Worm (Caenorhabditis elegans): ENCODE data around the gene elb-1.

Gene elb-1

DNA sequence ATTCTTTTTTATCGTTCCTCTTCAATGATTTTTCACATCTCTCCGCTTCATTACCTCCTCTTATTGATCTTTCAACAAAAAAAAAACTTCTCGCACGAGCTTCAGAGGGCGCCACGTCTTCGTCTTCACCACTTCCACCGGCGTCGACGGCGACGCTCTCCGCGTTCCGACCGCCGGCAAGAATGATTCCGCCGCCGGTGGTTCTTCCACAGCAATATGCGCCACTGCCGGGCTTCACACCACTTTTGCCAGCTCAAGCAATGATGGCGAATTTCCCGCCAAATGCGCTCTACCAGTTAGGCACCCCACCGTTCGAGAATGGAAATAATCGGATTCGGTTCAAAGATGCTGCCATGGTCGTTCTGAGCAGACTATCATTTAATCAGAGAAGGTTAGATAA lies 36.2 kb downstream of the elb-1 start:
- no peak for TF ChIP-seq ama-1 (optimal IDR thresholded peaks at IDR 0.05)
- no peak for TF ChIP-seq scrt-1 (GFP tag; IDR thresholded peaks at IDR 0.05)
- no peak for TF ChIP-seq sea-1 (GFP tag; conservative IDR thresholded peaks at IDR 0.05)
- no peak for TF ChIP-seq aly-1 (tag; optimal IDR thresholded peaks at IDR 0.05)
- no peak for TF ChIP-seq hmbx-1 (tag; optimal IDR thresholded peaks at IDR 0.05)
- TF ChIP-seq hmg-4 (GFP tag; optimal IDR thresholded peaks at IDR 0.05), result no peak
- TF ChIP-seq F13C5.2 (tag; optimal IDR thresholded peaks at IDR 0.05), result no peak
- no peak for TF ChIP-seq ets-7 (tag; optimal IDR thresholded peaks at IDR 0.05)
- TF ChIP-seq pes-1 (GFP tag; IDR thresholded peaks at IDR 0.05), result no peak
- TF ChIP-seq ceh-13 (GFP tag; optimal IDR thresholded peaks at IDR 0.05), result no peak
- TF ChIP-seq tbx-37 (GFP tag; conservative IDR thresholded peaks at IDR 0.05), result no peak
- no peak for TF ChIP-seq ceh-36 (tag; optimal IDR thresholded peaks at IDR 0.05)

DNA sequence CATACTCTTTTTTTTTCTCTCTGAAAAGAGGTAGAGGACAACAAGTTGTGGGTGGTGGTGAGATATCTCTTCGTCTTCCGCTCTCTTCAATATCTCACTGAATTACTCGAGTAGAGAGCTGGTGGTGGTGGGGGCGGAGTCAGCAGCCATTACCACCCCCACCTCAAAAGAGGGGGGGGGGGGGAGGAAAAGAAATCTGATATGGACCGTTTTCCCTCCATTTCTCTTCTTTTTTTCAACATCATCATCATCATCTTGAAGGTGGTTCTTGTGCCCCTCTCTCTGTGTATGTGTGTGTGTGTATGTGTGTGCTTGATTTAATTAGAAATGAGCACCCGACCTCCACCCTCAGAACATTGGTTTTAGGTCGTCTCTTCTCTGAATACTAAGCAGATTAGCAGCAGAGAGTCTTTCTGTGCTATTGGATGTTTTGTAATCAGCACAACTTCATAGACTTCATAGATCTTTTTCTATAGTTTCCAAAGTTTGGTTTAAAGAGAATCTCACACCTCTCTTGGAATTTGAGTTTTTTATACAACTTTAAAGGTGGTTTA lies 37.7 kb downstream of the elb-1 start:
- TF ChIP-seq ama-1 (optimal IDR thresholded peaks at IDR 0.05), result no peak
- TF ChIP-seq ets-7 (tag; optimal IDR thresholded peaks at IDR 0.05), result no peak
- no peak for TF ChIP-seq tbx-37 (GFP tag; conservative IDR thresholded peaks at IDR 0.05)
- no peak for TF ChIP-seq sea-1 (GFP tag; conservative IDR thresholded peaks at IDR 0.05)
- no peak for TF ChIP-seq ceh-13 (GFP tag; optimal IDR thresholded peaks at IDR 0.05)
- TF ChIP-seq B0310.2 (tag; optimal IDR thresholded peaks at IDR 0.05), result no peak
- TF ChIP-seq hmbx-1 (tag; optimal IDR thresholded peaks at IDR 0.05), result no peak
- TF ChIP-seq F13C5.2 (tag; optimal IDR thresholded peaks at IDR 0.05), result no peak
- TF ChIP-seq pes-1 (GFP tag; IDR thresholded peaks at IDR 0.05), result no peak
- no peak for TF ChIP-seq flt-1 (GFP tag; IDR thresholded peaks at IDR 0.05)
- no peak for TF ChIP-seq hnd-1 (tag; optimal IDR thresholded peaks at IDR 0.05)

- no peak for TF ChIP-seq tbx-37 (GFP tag; conservative IDR thresholded peaks at IDR 0.05)
- no peak for TF ChIP-seq scrt-1 (GFP tag; IDR thresholded peaks at IDR 0.05)
- peak; percentile 46 for TF ChIP-seq ceh-36 (tag; optimal IDR thresholded peaks at IDR 0.05)
Measured at ce11 chrIII:11680514-11680913, 38.7 kb downstream of the elb-1 start.

DNA sequence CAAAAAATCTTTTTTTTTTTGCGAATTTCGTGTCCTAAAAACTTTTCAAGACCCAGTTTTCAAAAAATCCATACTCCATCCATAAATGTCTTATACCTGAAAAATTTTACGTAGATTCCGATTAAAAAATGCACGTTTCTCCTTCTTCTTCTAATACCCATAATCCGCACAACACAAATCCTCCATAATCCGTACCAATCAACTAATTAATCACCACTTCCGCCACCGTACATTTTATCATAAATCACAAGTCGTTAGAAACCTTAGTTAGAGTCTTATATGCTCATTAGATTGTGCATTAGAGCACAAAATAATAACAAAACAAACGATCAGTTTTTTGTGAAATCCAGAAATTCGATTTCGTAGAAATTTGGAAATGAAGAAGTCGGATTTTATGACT lies 50.2 kb downstream of the elb-1 start:
- TF ChIP-seq tbx-37 (GFP tag; conservative IDR thresholded peaks at IDR 0.05) (no peak), tra-4 (tag; optimal IDR thresholded peaks at IDR 0.05) (no peak), ceh-36 (tag; optimal IDR thresholded peaks at IDR 0.05) (no peak), hmbx-1 (tag; optimal IDR thresholded peaks at IDR 0.05) (no peak), pes-1 (GFP tag; IDR thresholded peaks at IDR 0.05) (no peak), ets-7 (tag; optimal IDR thresholded peaks at IDR 0.05) (no peak), tbx-11 (GFP tag; IDR thresholded peaks at IDR 0.05) (no peak)
